Fruit fly (Drosophila melanogaster) whole organism, pupa: Measurements from ENCODE around the gene Or10a.

Source experiments
- CG10348 ChIP-seq: fragments of 200-800 bp; sonication (Bioruptor generic); IDR thresholded peaks from 2 replicates; pipeline ENCODE4 v1.3.6; 2022; ENCODE audit warnings: missing biosample characterization, missing genetic modification characterization
- CG12605 ChIP-seq: fragments of 200-800 bp; sonication (Bioruptor generic); IDR thresholded peaks from 2 replicates; pipeline ENCODE4 v1.3.6; 2022; ENCODE audit warnings: missing biosample characterization, missing genetic modification characterization
- CG13204 ChIP-seq: fragments of 200-800 bp; sonication (Bioruptor generic); optimal IDR thresholded peaks from 2 replicates; lab custom pipeline; 2018; ENCODE audit warnings: missing biosample characterization, mild to moderate bottlenecking, missing genetic modification characterization, moderate library complexity
- CG14655 ChIP-seq: fragments of 200-800 bp; sonication (Bioruptor generic); optimal IDR thresholded peaks from 3 replicates; lab custom pipeline; 2017; ENCODE audit warnings: mild to moderate bottlenecking, missing biosample characterization, missing genetic modification reagents, missing genetic modification characterization
- CG15710 ChIP-seq: fragments of 200-800 bp; sonication (Bioruptor generic); optimal IDR thresholded peaks from 2 replicates; lab custom pipeline; 2018; ENCODE audit warnings: missing biosample characterization, mild to moderate bottlenecking, missing genetic modification characterization, moderate library complexity
- CG17806 ChIP-seq: fragments of 200-800 bp; sonication (Bioruptor generic); optimal IDR thresholded peaks from 2 replicates; lab custom pipeline; 2018; ENCODE audit warnings: missing biosample characterization, mild to moderate bottlenecking, missing genetic modification characterization, moderate library complexity
- CG32121 ChIP-seq: fragments of 200-800 bp; sonication (Bioruptor generic); IDR thresholded peaks from 2 replicates; pipeline ENCODE4 v1.3.6; 2022; ENCODE audit warnings: missing biosample characterization, missing genetic modification characterization
- CG34367 ChIP-seq: fragments of 200-800 bp; sonication (Bioruptor generic); optimal IDR thresholded peaks from 2 replicates; lab custom pipeline; 2018; ENCODE audit warnings: missing biosample characterization, mild to moderate bottlenecking, missing genetic modification characterization
- CG4496 ChIP-seq: fragments of 200-800 bp; sonication (Bioruptor generic); IDR thresholded peaks from 3 replicates; pipeline ENCODE4 v1.3.6; 2022; ENCODE audit warnings: missing biosample characterization, missing genetic modification characterization
- CG8159 ChIP-seq: fragments of 200-800 bp; sonication (Bioruptor generic); optimal IDR thresholded peaks from 3 replicates; lab custom pipeline; 2018; ENCODE audit warnings: missing biosample characterization, mild to moderate bottlenecking, missing genetic modification characterization, moderate library complexity
- CG8301 ChIP-seq: fragments of 200-800 bp; sonication (Bioruptor generic); optimal IDR thresholded peaks from 2 replicates; lab custom pipeline; 2018; ENCODE audit warnings: missing biosample characterization, mild to moderate bottlenecking, missing genetic modification characterization
- CG9948 ChIP-seq: fragments of 200-800 bp; sonication (Bioruptor generic); optimal IDR thresholded peaks from 2 replicates; lab custom pipeline; 2018; ENCODE audit warnings: missing biosample characterization, mild to moderate bottlenecking, missing genetic modification characterization, moderate library complexity
- D1 ChIP-seq: fragments of 200-800 bp; sonication (Bioruptor generic); optimal IDR thresholded peaks from 2 replicates; lab custom pipeline; 2018; ENCODE audit warnings: missing biosample characterization, mild to moderate bottlenecking, missing genetic modification characterization, moderate library complexity
- EcR ChIP-seq: fragments of 200-800 bp; sonication (Bioruptor generic); optimal IDR thresholded peaks from 3 replicates; lab custom pipeline; 2019; ENCODE audit warnings: missing biosample characterization, missing genetic modification characterization, mild to moderate bottlenecking, moderate library complexity, missing genetic modification reagents
- Ets98B ChIP-seq: fragments of 200-800 bp; sonication (Bioruptor generic); IDR thresholded peaks from 2 replicates; pipeline ENCODE4 v1.3.6; 2022; ENCODE audit warnings: missing biosample characterization, missing genetic modification characterization
- Pif1A ChIP-seq: fragments of 200-800 bp; sonication (Bioruptor generic); optimal IDR thresholded peaks from 3 replicates; lab custom pipeline; 2016; ENCODE audit warnings: missing biosample characterization, missing genetic modification characterization
- Pif1B ChIP-seq: fragments of 200-800 bp; sonication (Bioruptor generic); optimal IDR thresholded peaks from 3 replicates; lab custom pipeline; 2016; ENCODE audit warnings: missing biosample characterization, missing genetic modification characterization
- Snoo ChIP-seq: fragments of 200-800 bp; sonication (Bioruptor generic); optimal IDR thresholded peaks from 3 replicates; lab custom pipeline; 2017; ENCODE audit warnings: missing biosample characterization, mild to moderate bottlenecking, missing genetic modification characterization, inconsistent platforms
- fd96Ca ChIP-seq: fragments of 200-800 bp; sonication (Bioruptor generic); IDR thresholded peaks from 3 replicates; pipeline ENCODE4 v1.3.6; 2022; ENCODE audit warnings: missing biosample characterization, missing genetic modification characterization
- gl ChIP-seq: fragments of 200-800 bp; sonication (Bioruptor generic); optimal IDR thresholded peaks from 2 replicates; lab custom pipeline; 2018; ENCODE audit warnings: missing biosample characterization, mild to moderate bottlenecking, missing genetic modification characterization
- rn ChIP-seq: fragments of 200-800 bp; sonication (Bioruptor generic); IDR thresholded peaks from 2 replicates; pipeline ENCODE4 v1.3.6; 2022; ENCODE audit warnings: missing biosample characterization, missing genetic modification characterization

The Or10a gene

dm6 chrX:11385498-11385897, 31.7 kb downstream of the Or10a start:
- TF ChIP-seq Pif1A (GFP tag; lab: Kevin White, UChicago) (no peak), EcR (no peak), CG9948 (tag; lab: Kevin White, UChicago) (no peak), CG4496 (GFP tag; lab: Robert Waterston, UW) (no peak), CG14655 (no peak), CG8301 (tag; lab: Kevin White, UChicago) (no peak), CG15710 (tag; lab: Kevin White, UChicago) (no peak), Pif1B (no peak), rn (GFP tag; lab: Robert Waterston, UW) (no peak), Snoo (tag; lab: Kevin White, UChicago) (no peak), CG8159 (tag; lab: Kevin White, UChicago) (no peak), D1 (tag; lab: Kevin White, UChicago) (no peak), CG13204 (GFP tag; lab: Kevin White, UChicago) (no peak), CG34367 (tag; lab: Kevin White, UChicago) (no peak), CG32121 (no peak)

dm6 chrX:11384023-11384444, 33.2 kb downstream of the Or10a start:
- TF ChIP-seq CG4496 (GFP tag; lab: Robert Waterston, UW) (peak; percentile 69; the same call in 1 of the 3 replicates), CG14655 (peak; percentile 23), CG9948 (tag; lab: Kevin White, UChicago) (peak; percentile 28), CG34367 (tag; lab: Kevin White, UChicago) (peak; percentile 11), CG12605 (GFP tag; lab: Robert Waterston, UW) (no peak), gl (tag; lab: Kevin White, UChicago) (no peak), rn (GFP tag; lab: Robert Waterston, UW) (no peak), Pif1B (no peak), Ets98B (peak; percentile 40), CG8159 (tag; lab: Kevin White, UChicago) (peak; percentile 45), CG15710 (tag; lab: Kevin White, UChicago) (peak; percentile 47), CG10348 (GFP tag; lab: Robert Waterston, UW) (no peak), CG32121 (peak; percentile 58; the same call in 1 of the 2 replicates), Pif1A (GFP tag; lab: Kevin White, UChicago) (peak; percentile 19), CG17806 (tag; lab: Kevin White, UChicago) (peak; percentile 38), CG8301 (tag; lab: Kevin White, UChicago) (no peak), fd96Ca (GFP tag; lab: Robert Waterston, UW) (peak; percentile 68; the same call in 2 of the 3 replicates)

dm6 chrX:11383530-11383929, 33.7 kb downstream of the Or10a start:
- no peak for TF ChIP-seq CG13204 (GFP tag; lab: Kevin White, UChicago)
- TF ChIP-seq CG34367 (tag; lab: Kevin White, UChicago): no peak
- peak; percentile 33 for TF ChIP-seq CG8159 (tag; lab: Kevin White, UChicago)

- no peak for TF ChIP-seq CG9948 (tag; lab: Kevin White, UChicago)
- no peak for TF ChIP-seq Pif1A (GFP tag; lab: Kevin White, UChicago)
- TF ChIP-seq CG12605 (GFP tag; lab: Robert Waterston, UW): no peak
- TF ChIP-seq CG34367 (tag; lab: Kevin White, UChicago): no peak
- TF ChIP-seq gl (tag; lab: Kevin White, UChicago): no peak
- no peak for TF ChIP-seq CG32121
- TF ChIP-seq CG14655: no peak
- no peak for TF ChIP-seq CG17806 (tag; lab: Kevin White, UChicago)
- TF ChIP-seq CG10348 (GFP tag; lab: Robert Waterston, UW): no peak
- TF ChIP-seq CG4496 (GFP tag; lab: Robert Waterston, UW): no peak
- no peak for TF ChIP-seq Pif1B
- TF ChIP-seq EcR: no peak
- TF ChIP-seq rn (GFP tag; lab: Robert Waterston, UW): no peak
- TF ChIP-seq Ets98B: no peak
- no peak for TF ChIP-seq CG15710 (tag; lab: Kevin White, UChicago)
- TF ChIP-seq D1 (tag; lab: Kevin White, UChicago): no peak
- no peak for TF ChIP-seq CG8159 (tag; lab: Kevin White, UChicago)
- TF ChIP-seq fd96Ca (GFP tag; lab: Robert Waterston, UW): no peak
Measured at dm6 chrX:11382588-11382987, 34.6 kb downstream of the Or10a start.

- TF ChIP-seq CG14655 (no peak), CG13204 (GFP tag; lab: Kevin White, UChicago) (no peak), CG17806 (tag; lab: Kevin White, UChicago) (no peak), fd96Ca (GFP tag; lab: Robert Waterston, UW) (no peak), CG12605 (GFP tag; lab: Robert Waterston, UW) (no peak), CG8301 (tag; lab: Kevin White, UChicago) (no peak), Snoo (tag; lab: Kevin White, UChicago) (no peak), Pif1B (no peak), Ets98B (no peak)
Measured at dm6 chrX:11379747-11380146, 37.5 kb downstream of the Or10a start.

- TF ChIP-seq fd96Ca (GFP tag; lab: Robert Waterston, UW) (no peak), D1 (tag; lab: Kevin White, UChicago) (no peak), CG9948 (tag; lab: Kevin White, UChicago) (peak; percentile 3), CG8301 (tag; lab: Kevin White, UChicago) (no peak), CG34367 (tag; lab: Kevin White, UChicago) (peak; percentile 27), Snoo (tag; lab: Kevin White, UChicago) (no peak), CG15710 (tag; lab: Kevin White, UChicago) (peak; percentile 20), rn (GFP tag; lab: Robert Waterston, UW) (no peak), CG8159 (tag; lab: Kevin White, UChicago) (peak; percentile 43), Pif1B (peak; percentile 2), CG12605 (GFP tag; lab: Robert Waterston, UW) (no peak; the same call in 1 of the 2 replicates), CG14655 (no peak)
- TF ChIP-seq, all 21 proteins: peak for 5
Measured at dm6 chrX:11379139-11379538, 38.1 kb downstream of the Or10a start.
